Fruit fly (Drosophila melanogaster) whole organism, embryonic: ENCODE measurements around the gene CG15435.

Experiments
- Asciz ChIP-seq: fragments of 200-800 bp; sonication (Bioruptor generic); optimal IDR thresholded peaks from 2 replicates; lab custom pipeline; 2017; ENCODE audit warnings: missing biosample characterization, mild to moderate bottlenecking, missing genetic modification characterization, missing genetic modification reagents
- B-H1 ChIP-seq: fragments of 200-800 bp; sonication (Bioruptor generic); IDR thresholded peaks from 3 replicates; pipeline ENCODE4 v1.3.6; 2022; ENCODE audit warnings: missing biosample characterization, missing genetic modification characterization
- CG1024 ChIP-seq: fragments of 200-800 bp; sonication (Bioruptor generic); IDR thresholded peaks from 2 replicates; pipeline ENCODE4 v1.3.6; 2022; ENCODE audit warnings: missing biosample characterization, missing genetic modification characterization
- CG10462 ChIP-seq: fragments of 200-800 bp; sonication (Bioruptor generic); optimal IDR thresholded peaks from 2 replicates; lab custom pipeline; 2016; ENCODE audit warnings: missing biosample characterization, missing genetic modification characterization
- CG10565 ChIP-seq: fragments of 200-800 bp; sonication (Bioruptor generic); optimal IDR thresholded peaks from 3 replicates; lab custom pipeline; 2016; ENCODE audit warnings: missing biosample characterization, mild to moderate bottlenecking, missing genetic modification characterization
- CG11398 ChIP-seq: fragments of 200-800 bp; sonication (Bioruptor generic); optimal IDR thresholded peaks from 2 replicates; lab custom pipeline; 2016; ENCODE audit warnings: missing biosample characterization, missing genetic modification characterization
- CG11456 ChIP-seq: fragments of 200-800 bp; sonication (Bioruptor generic); IDR thresholded peaks from 3 replicates; pipeline ENCODE4 v1.3.6; 2022; ENCODE audit warnings: missing biosample characterization, missing genetic modification characterization
- CG12942 ChIP-seq: fragments of 200-800 bp; sonication (Bioruptor generic); optimal IDR thresholded peaks from 3 replicates; lab custom pipeline; 2016; ENCODE audit warnings: missing biosample characterization, missing genetic modification characterization
- CG13287 ChIP-seq: fragments of 200-800 bp; sonication (Bioruptor generic); IDR thresholded peaks from 2 replicates; pipeline ENCODE4 v1.3.6; 2022; ENCODE audit warnings: missing biosample characterization, missing genetic modification characterization; ENCODE audit not compliant: partially characterized antibody
- CG13296 ChIP-seq: fragments of 200-800 bp; sonication (Bioruptor generic); optimal IDR thresholded peaks from 3 replicates; lab custom pipeline; 2018; ENCODE audit warnings: missing biosample characterization, mild to moderate bottlenecking, missing genetic modification characterization
- CG15011 ChIP-seq: fragments of 200-800 bp; sonication (Bioruptor generic); optimal IDR thresholded peaks from 3 replicates; lab custom pipeline; 2018; ENCODE audit warnings: missing biosample characterization, mild to moderate bottlenecking, missing genetic modification characterization
- CG15073 ChIP-seq: fragments of 200-800 bp; sonication (Bioruptor generic); optimal IDR thresholded peaks from 2 replicates; lab custom pipeline; 2016; ENCODE audit warnings: missing biosample characterization, missing genetic modification characterization
- CG15269 ChIP-seq: fragments of 200-800 bp; sonication (Bioruptor generic); optimal IDR thresholded peaks from 2 replicates; lab custom pipeline; 2018; ENCODE audit warnings: missing biosample characterization, mild to moderate bottlenecking, missing genetic modification characterization, moderate library complexity
- CG16815 ChIP-seq: fragments of 200-800 bp; sonication (Bioruptor generic); optimal IDR thresholded peaks from 3 replicates; lab custom pipeline; 2017; ENCODE audit warnings: missing biosample characterization, mild to moderate bottlenecking, missing genetic modification characterization
- CG16863 ChIP-seq: fragments of 200-800 bp; sonication (Bioruptor generic); optimal IDR thresholded peaks from 3 replicates; lab custom pipeline; 2016; ENCODE audit warnings: missing biosample characterization, missing genetic modification characterization
- CG1792 ChIP-seq: fragments of 200-800 bp; sonication (Bioruptor generic); optimal IDR thresholded peaks from 2 replicates; lab custom pipeline; 2016; ENCODE audit warnings: missing biosample characterization, missing genetic modification characterization
- CG2129 ChIP-seq: fragments of 200-800 bp; sonication (Bioruptor generic); IDR thresholded peaks from 2 replicates; pipeline ENCODE4 v1.3.6; 2022; ENCODE audit warnings: missing biosample characterization, missing genetic modification characterization; ENCODE audit not compliant: partially characterized antibody
- CG2199 ChIP-seq: fragments of 200-800 bp; sonication (Bioruptor generic); IDR thresholded peaks from 3 replicates; pipeline ENCODE4 v1.3.6; 2022; ENCODE audit warnings: missing biosample characterization, missing genetic modification characterization
- CG2889 ChIP-seq: fragments of 200-800 bp; sonication (Bioruptor generic); IDR thresholded peaks from 3 replicates; pipeline ENCODE4 v1.3.6; 2022; ENCODE audit warnings: missing biosample characterization, missing genetic modification characterization
- CG30020 ChIP-seq: fragments of 200-800 bp; optimal IDR thresholded peaks from 2 replicates; lab custom pipeline; 2019; ENCODE audit warnings: missing biosample characterization, mild to moderate bottlenecking, missing genetic modification characterization, moderate library complexity
- CG32532 ChIP-seq: fragments of 200-800 bp; sonication (Bioruptor generic); IDR thresholded peaks from 2 replicates; pipeline ENCODE4 v1.3.6; 2022; ENCODE audit warnings: missing biosample characterization, missing genetic modification characterization
- CG32772 ChIP-seq: fragments of 200-800 bp; sonication (Bioruptor generic); IDR thresholded peaks from 2 replicates; pipeline ENCODE4 v1.3.6; 2022; ENCODE audit warnings: missing biosample characterization, missing genetic modification characterization
- CG3838 ChIP-seq: fragments of 200-800 bp; sonication (Bioruptor generic); optimal IDR thresholded peaks from 3 replicates; lab custom pipeline; 2016; ENCODE audit warnings: missing biosample characterization, missing genetic modification characterization
- CG4707 ChIP-seq: fragments of 200-800 bp; sonication (Bioruptor generic); optimal IDR thresholded peaks from 2 replicates; lab custom pipeline; 2018; ENCODE audit warnings: missing biosample characterization, mild to moderate bottlenecking, missing genetic modification characterization, moderate library complexity
- CG7271 ChIP-seq: fragments of 200-800 bp; sonication (Bioruptor generic); optimal IDR thresholded peaks from 2 replicates; lab custom pipeline; 2018; ENCODE audit warnings: missing biosample characterization, mild to moderate bottlenecking, missing genetic modification characterization, moderate library complexity
- CG9437 ChIP-seq: fragments of 200-800 bp; sonication (Bioruptor generic); optimal IDR thresholded peaks from 2 replicates; lab custom pipeline; 2018; ENCODE audit warnings: missing biosample characterization, mild to moderate bottlenecking, missing genetic modification characterization
- CG9727 ChIP-seq: fragments of 200-800 bp; sonication (Bioruptor generic); optimal IDR thresholded peaks from 3 replicates; lab custom pipeline; 2017; ENCODE audit warnings: missing biosample characterization, mild to moderate bottlenecking, missing genetic modification characterization
- Dbx ChIP-seq: fragments of 200-800 bp; sonication (Bioruptor generic); IDR thresholded peaks from 3 replicates; pipeline ENCODE4 v1.3.6; 2022; ENCODE audit warnings: missing biosample characterization, missing genetic modification characterization
- GATAe ChIP-seq: fragments of 200-800 bp; sonication (Bioruptor generic); conservative IDR thresholded peaks from 2 replicates; pipeline ENCODE4 v1.3.6; 2022; ENCODE audit warnings: missing biosample characterization, missing genetic modification characterization
- Gsc ChIP-seq: fragments of 200-800 bp; sonication (Bioruptor generic); IDR thresholded peaks from 2 replicates; pipeline ENCODE4 v1.3.6; 2022; ENCODE audit warnings: missing biosample characterization, missing genetic modification characterization
- HmgD ChIP-seq: fragments of 200-800 bp; sonication (Bioruptor generic); optimal IDR thresholded peaks from 3 replicates; lab custom pipeline; 2016; ENCODE audit warnings: missing biosample characterization, missing genetic modification characterization
- MESR4 ChIP-seq: fragments of 200-800 bp; sonication (Bioruptor generic); optimal IDR thresholded peaks from 2 replicates; lab custom pipeline; 2018; ENCODE audit warnings: missing biosample characterization, mild to moderate bottlenecking, missing genetic modification characterization, moderate library complexity
- NFAT ChIP-seq: fragments of 200-800 bp; sonication (Bioruptor generic); IDR thresholded peaks from 2 replicates; pipeline ENCODE4 v1.3.6; 2022; ENCODE audit warnings: missing biosample characterization, missing genetic modification characterization
- Nf-YC ChIP-seq: fragments of 200-800 bp; optimal IDR thresholded peaks from 3 replicates; lab custom pipeline; 2019; ENCODE audit warnings: missing biosample characterization, mild to moderate bottlenecking, missing genetic modification characterization, moderate library complexity
- Side ChIP-seq: fragments of 200-800 bp; sonication (Bioruptor generic); optimal IDR thresholded peaks from 2 replicates; lab custom pipeline; 2016; ENCODE audit warnings: missing biosample characterization, missing genetic modification characterization
- ac ChIP-seq: fragments of 200-800 bp; sonication (Bioruptor generic); optimal IDR thresholded peaks from 3 replicates; lab custom pipeline; 2017; ENCODE audit warnings: missing biosample characterization, mild to moderate bottlenecking, missing genetic modification characterization
- aop ChIP-seq: fragments of 200-800 bp; sonication (Bioruptor generic); IDR thresholded peaks from 2 replicates; pipeline ENCODE4 v1.3.6; 2022; ENCODE audit warnings: missing biosample characterization, missing genetic modification characterization
- bigmax ChIP-seq: fragments of 200-800 bp; sonication (Bioruptor generic); optimal IDR thresholded peaks from 2 replicates; lab custom pipeline; 2018; ENCODE audit warnings: missing biosample characterization, mild to moderate bottlenecking, missing genetic modification characterization
- btn ChIP-seq: fragments of 200-800 bp; sonication (Bioruptor generic); optimal IDR thresholded peaks from 2 replicates; lab custom pipeline; 2016; ENCODE audit warnings: missing biosample characterization, missing genetic modification characterization
- croc ChIP-seq: fragments of 200-800 bp; sonication (Bioruptor generic); conservative IDR thresholded peaks from 3 replicates; pipeline ENCODE4 v1.3.6; 2022; ENCODE audit warnings: missing biosample characterization, missing genetic modification characterization
- fd96Cb ChIP-seq: fragments of 200-800 bp; sonication (Bioruptor generic); optimal IDR thresholded peaks from 2 replicates; lab custom pipeline; 2018; ENCODE audit warnings: missing biosample characterization, mild to moderate bottlenecking, missing genetic modification characterization, moderate library complexity
- gem ChIP-seq: fragments of 200-800 bp; sonication (Bioruptor generic); optimal IDR thresholded peaks from 2 replicates; lab custom pipeline; 2019; ENCODE audit warnings: missing biosample characterization, mild to moderate bottlenecking, missing genetic modification characterization, moderate library complexity
- hkb ChIP-seq, 2 experiments: fragments of 200-800 bp in 1 of 2; fragments of >200 bp in 1 of 2; sonication (Bioruptor generic) in 1 of 2; IDR thresholded peaks in 1 of 2; optimal IDR thresholded peaks in 1 of 2; 2 replicates each; pipeline versions ENCODE4 v1.3.6 to Lab custom; 2017 to 2022; ENCODE audit warnings: missing biosample characterization in 1 of 2, missing genetic modification characterization in 1 of 2
- insv ChIP-seq, 2 experiments: fragments of 200-800 bp; sonication (Bioruptor generic); optimal IDR thresholded peaks; 3 replicates each; lab custom pipeline; 2016 to 2018; ENCODE audit warnings: missing biosample characterization in 2 of 2, missing genetic modification characterization in 2 of 2
- maf-S ChIP-seq: fragments of 200-800 bp; sonication (Bioruptor generic); optimal IDR thresholded peaks from 2 replicates; lab custom pipeline; 2016; ENCODE audit warnings: missing biosample characterization, missing genetic modification characterization
- otp ChIP-seq: fragments of 200-800 bp; sonication (Bioruptor generic); IDR thresholded peaks from 3 replicates; pipeline ENCODE4, ENCODE4 v1.3.6; 2022; ENCODE audit warnings: missing biosample characterization, missing genetic modification characterization
- pum ChIP-seq: fragments of 200-800 bp; sonication (Bioruptor generic); optimal IDR thresholded peaks from 2 replicates; lab custom pipeline; 2016; ENCODE audit warnings: missing biosample characterization, missing genetic modification characterization
- run ChIP-seq: fragments of 200-800 bp; sonication (Bioruptor generic); optimal IDR thresholded peaks from 3 replicates; lab custom pipeline; 2018; ENCODE audit warnings: missing biosample characterization, mild to moderate bottlenecking, missing genetic modification characterization
- tgo ChIP-seq: fragments of 200-800 bp; sonication (Bioruptor generic); IDR thresholded peaks from 3 replicates; pipeline ENCODE4 v1.3.6; 2022; ENCODE audit warnings: missing biosample characterization, missing genetic modification characterization
- tin ChIP-seq: fragments of 200-800 bp; sonication (Bioruptor generic); optimal IDR thresholded peaks from 3 replicates; lab custom pipeline; 2016; ENCODE audit warnings: missing biosample characterization, missing genetic modification characterization
- unpg ChIP-seq: fragments of 200-800 bp; sonication (Bioruptor generic); optimal IDR thresholded peaks from 3 replicates; lab custom pipeline; 2018; ENCODE audit warnings: missing biosample characterization, mild to moderate bottlenecking, missing genetic modification characterization, moderate library complexity
- vfl ChIP-seq: fragments of 200-800 bp; sonication (Bioruptor generic); optimal IDR thresholded peaks from 2 replicates; lab custom pipeline; 2016; ENCODE audit warnings: missing biosample characterization, missing genetic modification characterization

Gene CG15435

DNA sequence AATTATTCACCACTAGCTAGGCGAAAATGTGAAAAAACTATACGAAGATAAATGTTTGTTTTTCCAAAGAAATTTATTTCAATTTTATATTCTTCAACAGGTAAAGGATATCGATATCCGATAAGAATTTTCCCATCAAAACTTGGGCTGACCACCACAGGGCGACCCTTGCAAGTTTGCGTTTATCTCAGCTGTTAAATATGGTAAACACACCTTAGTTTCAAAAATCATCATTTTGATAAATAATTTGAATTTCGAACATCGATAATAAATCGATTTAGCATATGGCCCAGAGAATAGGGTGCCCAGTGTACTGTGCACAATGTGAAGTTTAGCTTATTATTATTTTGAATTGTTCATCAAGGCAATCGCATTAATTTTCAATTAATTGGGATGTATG lies 3.8 kb downstream of the CG15435 start, which contains the start of the genes CG15443 and Paris (continued):
- TF ChIP-seq MESR4 (GFP tag; lab: Kevin White, UChicago), result peak; percentile 2
- peak; percentile 85 for TF ChIP-seq CG13287
- TF ChIP-seq CG10462 (GFP tag; lab: Kevin White, UChicago), result no peak
- TF ChIP-seq CG16815 (GFP tag; lab: Kevin White, UChicago), result no peak
- TF ChIP-seq CG3838 (GFP tag; lab: Kevin White, UChicago), result no peak
- no peak for TF ChIP-seq maf-S
- no peak for TF ChIP-seq GATAe (GFP tag; lab: Robert Waterston, UW)
- no peak for TF ChIP-seq run
- no peak for TF ChIP-seq hkb (optimal IDR thresholded peaks at IDR 0.05; lab: Kevin White, UChicago)
- no peak for TF ChIP-seq hkb (GFP tag; IDR thresholded peaks at IDR 0.05; lab: Robert Waterston, UW)
- peak; percentile 58; the same call in 1 of the 2 replicates for TF ChIP-seq CG32532 (GFP tag; lab: Robert Waterston, UW)
- TF ChIP-seq otp, result peak; percentile 25; the same call in 1 of the 3 replicates
- TF ChIP-seq NFAT, result no peak
- TF ChIP-seq CG32772 (GFP tag; lab: Robert Waterston, UW), result no peak
- TF ChIP-seq B-H1 (GFP tag; lab: Robert Waterston, UW), result no peak; the same call in 2 of the 3 replicates
- no peak for TF ChIP-seq Dbx
- no peak for TF ChIP-seq CG15073
- TF ChIP-seq croc (GFP tag; lab: Robert Waterston, UW), result no peak
- no peak for TF ChIP-seq tin (GFP tag; lab: Kevin White, UChicago)
- TF ChIP-seq CG12942 (GFP tag; lab: Kevin White, UChicago), result no peak
- no peak for TF ChIP-seq Side
- no peak for TF ChIP-seq CG2889
- TF ChIP-seq CG10565 (GFP tag; lab: Kevin White, UChicago), result no peak
- TF ChIP-seq Nf-YC (tag; lab: Kevin White, UChicago), result peak; percentile 10
- no peak for TF ChIP-seq CG9437 (GFP tag; lab: Kevin White, UChicago)
- TF ChIP-seq CG4707 (GFP tag; lab: Kevin White, UChicago), result no peak
- TF ChIP-seq CG1792 (GFP tag; lab: Kevin White, UChicago), result no peak
- TF ChIP-seq CG30020 (tag; lab: Kevin White, UChicago), result peak; percentile 77
- no peak for TF ChIP-seq CG2129 (GFP tag; lab: Robert Waterston, UW)
- no peak for TF ChIP-seq Gsc (GFP tag; lab: Robert Waterston, UW)
- no peak for TF ChIP-seq CG11456 (GFP tag; lab: Robert Waterston, UW)
- no peak for TF ChIP-seq fd96Cb
- TF ChIP-seq CG15269 (tag; lab: Kevin White, UChicago), result no peak
- no peak for TF ChIP-seq btn (GFP tag; lab: Kevin White, UChicago)
- no peak for TF ChIP-seq aop
- TF ChIP-seq CG2199, result 0 out of 3 replicates have a peak, but pooled peaks have one; percentile 33
- no peak for TF ChIP-seq Asciz (GFP tag; lab: Kevin White, UChicago)
- TF ChIP-seq CG13296 (GFP tag; lab: Kevin White, UChicago), result peak; percentile 60
- TF ChIP-seq HmgD, result no peak
- no peak for TF ChIP-seq vfl
- TF ChIP-seq CG11398, result no peak
- no peak for TF ChIP-seq bigmax (GFP tag; lab: Kevin White, UChicago)
- TF ChIP-seq insv (GFP tag; optimal IDR thresholded peaks at IDR 0.05; lab: Kevin White, UChicago), result no peak
- TF ChIP-seq gem (tag; lab: Kevin White, UChicago), result no peak
- no peak for TF ChIP-seq ac (GFP tag; lab: Kevin White, UChicago)
- no peak for TF ChIP-seq CG15011
- TF ChIP-seq tgo (GFP tag; lab: Robert Waterston, UW), result no peak
- no peak for TF ChIP-seq CG7271 (tag; lab: Kevin White, UChicago)
- no peak; the same call in 1 of the 2 replicates for TF ChIP-seq CG1024 (GFP tag; lab: Robert Waterston, UW)
- TF ChIP-seq CG16863 (GFP tag; lab: Kevin White, UChicago), result no peak
- TF ChIP-seq CG9727 (GFP tag; lab: Kevin White, UChicago), result no peak
- no peak for TF ChIP-seq unpg (GFP tag; lab: Kevin White, UChicago)
- TF ChIP-seq pum (GFP tag; lab: Kevin White, UChicago), result no peak
